Fruit fly (Drosophila melanogaster) Kc167 (cell line): ENCODE data around the gene nebu.

Experiments used
- Myc ChIP-seq: fragments of >200 bp; optimal IDR thresholded peaks from 2 replicates; lab custom pipeline; 2017; ENCODE audit warnings: missing external identifiers
- Sin3A ChIP-seq: fragments of >200 bp; optimal IDR thresholded peaks from 2 replicates; lab custom pipeline; 2018; ENCODE audit warnings: missing external identifiers
- h ChIP-seq: fragments of >200 bp; optimal IDR thresholded peaks from 3 replicates; lab custom pipeline; 2018; ENCODE audit warnings: missing external identifiers
- insv ChIP-seq: fragments of >200 bp; optimal IDR thresholded peaks from 3 replicates; lab custom pipeline; 2018; ENCODE audit warnings: missing external identifiers
- psq ChIP-seq: fragments of >200 bp; optimal IDR thresholded peaks from 2 replicates; lab custom pipeline; 2017; ENCODE audit warnings: missing external identifiers
- ttk ChIP-seq: sonication (Bioruptor generic); optimal IDR thresholded peaks from 2 replicates; lab custom pipeline; 2017; ENCODE audit warnings: missing external identifiers

nebu gene

dm6 chr3L:12843056-12843799, at the start of gene nebu:
Gene nebu (minus strand): TSS chr3L:12843106.
- TF ChIP-seq Myc: no peak
- TF ChIP-seq ttk (lab: Kevin White, UChicago): no peak
- TF ChIP-seq Sin3A (lab: Kevin White, UChicago): no peak
- TF ChIP-seq psq (lab: Kevin White, UChicago): no peak
- TF ChIP-seq insv (lab: Kevin White, UChicago): no peak

DNA sequence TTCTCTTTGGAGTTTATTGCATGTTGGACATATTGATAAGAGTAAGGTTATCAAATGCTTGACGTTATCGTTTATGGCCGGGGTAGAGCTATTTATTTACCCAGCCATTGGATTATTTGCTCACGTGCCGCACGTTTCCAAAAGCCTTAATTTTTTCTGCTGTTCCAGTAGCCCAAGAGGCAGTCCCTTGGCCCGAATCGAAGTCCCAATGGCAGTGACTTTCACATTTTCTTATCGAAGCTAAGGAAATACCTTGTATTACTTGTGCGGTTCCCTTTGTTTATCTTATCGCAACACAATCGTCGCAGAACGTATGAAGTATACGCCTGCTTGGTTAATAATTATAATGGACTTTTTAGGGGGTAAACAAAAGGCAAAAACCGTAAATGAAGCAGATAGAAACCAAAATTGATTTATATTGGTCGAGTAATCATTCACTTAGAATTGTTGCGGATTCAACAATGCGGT, 46.5 kb upstream of the nebu start, which contains the start of gene CG43894:
Gene CG43894, plus strand, starts transcription at position 418 of the 468 bp plus-strand sequence.
- TF ChIP-seq ttk (lab: Kevin White, UChicago): no peak
- TF ChIP-seq h (lab: Kevin White, UChicago): no peak
- no peak for TF ChIP-seq Myc
- no peak for TF ChIP-seq Sin3A (lab: Kevin White, UChicago)
- TF ChIP-seq insv (lab: Kevin White, UChicago): no peak
- no peak for TF ChIP-seq psq (lab: Kevin White, UChicago)

DNA sequence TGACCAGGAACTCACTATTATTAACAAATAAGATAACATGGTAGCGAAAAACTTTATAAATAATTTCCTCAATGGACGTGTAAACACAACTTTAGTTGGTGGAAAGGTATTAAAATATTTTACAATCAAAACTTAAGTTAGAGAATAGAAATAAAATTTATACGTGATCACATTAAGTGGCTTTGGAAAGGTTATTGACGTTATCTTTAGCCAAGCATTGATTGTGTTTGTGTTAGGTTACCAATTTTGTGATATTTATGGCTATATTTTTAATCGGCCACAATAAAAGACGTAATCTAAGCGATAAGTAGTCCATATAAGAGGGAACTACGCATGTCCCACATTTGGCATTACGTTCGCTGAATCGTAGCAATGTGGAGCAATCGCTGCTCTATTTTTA, 41.8 kb upstream of the nebu start, which contains the start of gene CG14120:
Gene CG14120, plus strand, starts transcription at position 360 of the 400 bp plus-strand sequence.
- no peak for TF ChIP-seq psq (lab: Kevin White, UChicago)
- no peak for TF ChIP-seq ttk (lab: Kevin White, UChicago)
- TF ChIP-seq Sin3A (lab: Kevin White, UChicago): no peak
- TF ChIP-seq h (lab: Kevin White, UChicago): no peak
- TF ChIP-seq Myc: no peak
- no peak for TF ChIP-seq insv (lab: Kevin White, UChicago)

- TF ChIP-seq Sin3A (lab: Kevin White, UChicago) (no peak), Myc (no peak), insv (lab: Kevin White, UChicago) (no peak), psq (lab: Kevin White, UChicago) (no peak), ttk (lab: Kevin White, UChicago) (no peak), h (lab: Kevin White, UChicago) (no peak)
These were observed 31.3 kb upstream of the nebu start for dm6 chr3L:12874211-12874610.

dm6 chr3L:12867956-12868443, 25.1 kb upstream of the nebu start:
- TF ChIP-seq h (lab: Kevin White, UChicago): no peak
- no peak for TF ChIP-seq Sin3A (lab: Kevin White, UChicago)
- TF ChIP-seq insv (lab: Kevin White, UChicago): no peak
- no peak for TF ChIP-seq Myc
- no peak for TF ChIP-seq psq (lab: Kevin White, UChicago)
- TF ChIP-seq ttk (lab: Kevin White, UChicago): no peak

DNA sequence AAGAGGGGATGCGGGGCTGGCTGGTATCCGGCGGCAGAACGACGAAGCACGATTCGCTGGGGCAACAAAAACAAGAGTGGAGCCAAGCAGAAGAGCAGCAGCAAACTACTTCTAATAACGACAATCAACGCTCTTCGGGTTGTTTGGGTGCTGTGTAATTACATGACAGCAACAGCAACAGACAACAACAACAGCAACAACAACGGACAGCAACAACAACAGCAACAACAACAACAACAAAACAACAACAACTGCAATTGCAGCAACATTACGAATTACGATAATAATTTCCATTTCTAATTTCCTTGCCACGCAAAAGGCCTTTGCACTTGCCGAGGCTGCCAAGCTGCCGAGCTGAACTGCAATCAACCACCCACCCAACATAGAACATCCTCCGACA, 21.6 kb upstream of the nebu start:
- no peak for TF ChIP-seq psq (lab: Kevin White, UChicago)
- TF ChIP-seq ttk (lab: Kevin White, UChicago): no peak
- no peak for TF ChIP-seq Myc
- TF ChIP-seq insv (lab: Kevin White, UChicago): no peak
- no peak for TF ChIP-seq h (lab: Kevin White, UChicago)
- no peak for TF ChIP-seq Sin3A (lab: Kevin White, UChicago)

DNA sequence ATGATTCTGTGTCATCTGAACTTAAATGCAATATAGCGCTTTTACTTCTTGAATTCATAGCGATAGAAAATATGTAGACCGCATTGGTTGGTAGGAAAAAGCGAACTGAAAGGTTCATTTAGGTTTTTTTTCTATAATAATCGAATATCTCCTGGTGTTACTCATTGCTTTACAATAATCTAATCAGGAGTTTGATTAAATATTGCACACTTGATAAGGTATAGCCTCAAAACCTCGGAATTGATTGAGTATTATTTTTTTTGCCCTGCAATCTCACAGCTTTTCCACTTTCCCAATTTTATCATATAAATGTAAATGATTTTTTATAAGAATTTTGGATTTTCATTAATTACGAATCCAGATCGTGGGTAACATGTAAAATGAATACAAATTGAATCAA, 19.9 kb upstream of the nebu start, which contains the start of gene CG10943:
Gene CG10943, minus strand, starts transcription at position 101 of the 400 bp plus-strand sequence.
- TF ChIP-seq ttk (lab: Kevin White, UChicago) (no peak), Myc (no peak), h (lab: Kevin White, UChicago) (no peak), psq (lab: Kevin White, UChicago) (no peak), Sin3A (lab: Kevin White, UChicago) (no peak), insv (lab: Kevin White, UChicago) (no peak)

- TF ChIP-seq Sin3A (lab: Kevin White, UChicago): no peak
- no peak for TF ChIP-seq ttk (lab: Kevin White, UChicago)
- TF ChIP-seq psq (lab: Kevin White, UChicago): no peak
- TF ChIP-seq Myc: no peak
- TF ChIP-seq h (lab: Kevin White, UChicago): no peak
- TF ChIP-seq insv (lab: Kevin White, UChicago): no peak
These were observed 18.5 kb upstream of the nebu start, which contains the start of gene CG32107 for dm6 chr3L:12861255-12861899. Gene CG32107 (minus strand): TSS chr3L:12861305.

dm6 chr3L:12857553-12858122, 14.7 kb upstream of the nebu start:
- TF ChIP-seq psq (lab: Kevin White, UChicago) (no peak), Myc (no peak), h (lab: Kevin White, UChicago) (no peak), ttk (lab: Kevin White, UChicago) (no peak), insv (lab: Kevin White, UChicago) (no peak), Sin3A (lab: Kevin White, UChicago) (no peak)

DNA sequence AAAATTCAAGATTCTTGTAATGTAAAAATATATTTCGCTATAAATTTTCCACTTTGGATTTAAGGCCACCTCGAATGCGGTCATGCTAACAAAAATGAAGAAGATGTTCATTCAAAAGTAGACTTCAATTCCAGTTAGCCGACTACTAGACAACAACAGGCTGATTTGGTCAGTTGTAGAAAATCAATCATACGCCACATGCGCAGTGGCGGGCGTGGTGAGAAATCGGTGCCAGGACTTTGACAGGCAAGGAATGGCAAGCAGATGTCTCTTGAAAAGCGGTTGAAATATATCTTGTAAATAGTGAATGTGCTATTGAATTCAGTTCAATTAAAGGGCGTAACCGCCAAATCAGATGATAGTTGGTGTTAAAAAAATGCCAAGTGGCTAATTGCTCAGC, 10.5 kb upstream of the nebu start, which contains the start of gene Ent3:
Gene Ent3, plus strand, starts transcription at position 224 of the 400 bp plus-strand sequence.
- TF ChIP-seq Myc: no peak
- no peak for TF ChIP-seq ttk (lab: Kevin White, UChicago)
- TF ChIP-seq Sin3A (lab: Kevin White, UChicago): no peak
- TF ChIP-seq psq (lab: Kevin White, UChicago): no peak

dm6 chr3L:12849867-12850301, 7.0 kb upstream of the nebu start, which contains the start of the genes CG10948 and Wbp2:
Gene CG10948 (minus strand): TSS chr3L:12850117.
Gene Wbp2 (plus strand): TSS chr3L:12850165.
- TF ChIP-seq psq (lab: Kevin White, UChicago) (no peak), ttk (lab: Kevin White, UChicago) (no peak), h (lab: Kevin White, UChicago) (no peak), insv (lab: Kevin White, UChicago) (no peak), Myc (no peak), Sin3A (lab: Kevin White, UChicago) (no peak)
